Fruit fly (Drosophila melanogaster) whole organism, embryonic: Measurements from ENCODE around the gene Cht2.

Source experiments
- Ada2b ChIP-seq: fragments of 200-800 bp; sonication (Bioruptor generic); IDR thresholded peaks from 2 replicates; pipeline ENCODE4 v1.3.6; 2022; ENCODE audit warnings: missing biosample characterization, missing genetic modification characterization
- Bgb ChIP-seq: fragments of 200-800 bp; sonication (Bioruptor generic); IDR thresholded peaks from 2 replicates; pipeline ENCODE4 v1.3.6; 2022; ENCODE audit warnings: missing biosample characterization, missing genetic modification characterization; ENCODE audit not compliant: partially characterized antibody
- Bteb2 ChIP-seq: fragments of 200-800 bp; sonication (Bioruptor generic); optimal IDR thresholded peaks from 2 replicates; lab custom pipeline; 2016; ENCODE audit warnings: missing biosample characterization, missing genetic modification characterization
- CG11456 ChIP-seq: fragments of 200-800 bp; sonication (Bioruptor generic); IDR thresholded peaks from 3 replicates; pipeline ENCODE4 v1.3.6; 2022; ENCODE audit warnings: missing biosample characterization, missing genetic modification characterization
- CG12659 ChIP-seq: fragments of 200-800 bp; sonication (Bioruptor generic); optimal IDR thresholded peaks from 3 replicates; lab custom pipeline; 2017; ENCODE audit warnings: mild to moderate bottlenecking, missing biosample characterization, missing genetic modification reagents, missing genetic modification characterization
- CG15696 ChIP-seq: fragments of 200-800 bp; sonication (Bioruptor generic); optimal IDR thresholded peaks from 2 replicates; lab custom pipeline; 2019; ENCODE audit warnings: missing biosample characterization, mild to moderate bottlenecking, missing genetic modification characterization, moderate library complexity
- CG30020 ChIP-seq: fragments of 200-800 bp; optimal IDR thresholded peaks from 2 replicates; lab custom pipeline; 2019; ENCODE audit warnings: missing biosample characterization, mild to moderate bottlenecking, missing genetic modification characterization, moderate library complexity
- CG32767 ChIP-seq: fragments of 200-800 bp; sonication (Bioruptor generic); IDR thresholded peaks from 2 replicates; pipeline ENCODE4 v1.3.6; 2022; ENCODE audit warnings: missing biosample characterization, missing genetic modification characterization
- CG3281 ChIP-seq: fragments of 200-800 bp; sonication (Bioruptor generic); optimal IDR thresholded peaks from 3 replicates; lab custom pipeline; 2017; ENCODE audit warnings: missing biosample characterization, mild to moderate bottlenecking, missing genetic modification characterization
- CG4360 ChIP-seq: fragments of 200-800 bp; sonication (Bioruptor generic); IDR thresholded peaks from 2 replicates; pipeline ENCODE4 v1.3.6; 2022; ENCODE audit warnings: missing biosample characterization, missing genetic modification characterization
- CG4820 ChIP-seq: fragments of 200-800 bp; sonication (Bioruptor generic); optimal IDR thresholded peaks from 3 replicates; lab custom pipeline; 2016; ENCODE audit warnings: missing biosample characterization, missing genetic modification characterization
- CG5953 ChIP-seq: fragments of 200-800 bp; sonication (Bioruptor generic); IDR thresholded peaks from 2 replicates; pipeline ENCODE4 v1.3.6; 2022; ENCODE audit warnings: missing biosample characterization, missing genetic modification characterization
- CG6175 ChIP-seq: fragments of 200-800 bp; sonication (Bioruptor generic); IDR thresholded peaks from 3 replicates; pipeline ENCODE4 v1.3.6; 2022; ENCODE audit warnings: missing biosample characterization, missing genetic modification characterization
- CG7357 ChIP-seq: fragments of 200-800 bp; sonication (Bioruptor generic); IDR thresholded peaks from 3 replicates; pipeline ENCODE4 v1.3.6; 2022; ENCODE audit warnings: missing biosample characterization, missing genetic modification characterization
- CG9932 ChIP-seq: fragments of 200-800 bp; sonication (Bioruptor generic); IDR thresholded peaks from 2 replicates; pipeline ENCODE4 v1.3.6; 2022; ENCODE audit warnings: missing biosample characterization, missing genetic modification characterization
- Doc2 ChIP-seq: fragments of 200-800 bp; sonication (Bioruptor generic); IDR thresholded peaks from 2 replicates; pipeline ENCODE4 v1.3.6; 2022; ENCODE audit warnings: missing biosample characterization, missing genetic modification characterization
- Doc3 ChIP-seq: fragments of 200-800 bp; sonication (Bioruptor generic); IDR thresholded peaks from 3 replicates; pipeline ENCODE4 v1.3.6; 2022; ENCODE audit warnings: missing biosample characterization, missing genetic modification characterization; ENCODE audit not compliant: partially characterized antibody
- Hand ChIP-seq: fragments of 200-800 bp; sonication (Bioruptor generic); optimal IDR thresholded peaks from 2 replicates; lab custom pipeline; 2017; ENCODE audit warnings: mild to moderate bottlenecking, missing biosample characterization, missing genetic modification reagents, missing genetic modification characterization
- Hmr ChIP-seq: fragments of 200-800 bp; sonication (Bioruptor generic); optimal IDR thresholded peaks from 3 replicates; lab custom pipeline; 2017; ENCODE audit warnings: mild to moderate bottlenecking, missing biosample characterization, missing genetic modification reagents, missing genetic modification characterization
- Kr ChIP-seq: fragments of 200-800 bp; sonication (Bioruptor generic); optimal IDR thresholded peaks from 2 replicates; lab custom pipeline; 2017; ENCODE audit warnings: missing biosample characterization, mild to moderate bottlenecking, missing genetic modification characterization
- Lim3 ChIP-seq: fragments of 200-800 bp; sonication (Bioruptor generic); IDR thresholded peaks from 2 replicates; pipeline ENCODE4 v1.3.6; 2022; ENCODE audit warnings: missing biosample characterization, missing genetic modification characterization
- MTF-1 ChIP-seq: fragments of 200-800 bp; sonication (Bioruptor generic); optimal IDR thresholded peaks from 2 replicates; lab custom pipeline; 2018; ENCODE audit warnings: missing biosample characterization, mild to moderate bottlenecking, missing genetic modification characterization, borderline replicate concordance
- TFAM ChIP-seq: fragments of 200-800 bp; sonication (Bioruptor generic); optimal IDR thresholded peaks from 2 replicates; lab custom pipeline; 2017; ENCODE audit warnings: missing biosample characterization, missing genetic modification characterization, inconsistent platforms
- amos ChIP-seq: fragments of 200-800 bp; sonication (Bioruptor generic); IDR thresholded peaks from 2 replicates; pipeline ENCODE4 v1.3.6; 2022; ENCODE audit warnings: missing biosample characterization, missing genetic modification characterization; ENCODE audit not compliant: partially characterized antibody
- ap ChIP-seq: fragments of 200-800 bp; sonication (Bioruptor generic); IDR thresholded peaks from 2 replicates; pipeline ENCODE4 v1.3.6; 2022; ENCODE audit warnings: missing biosample characterization, missing genetic modification characterization
- bab2 ChIP-seq: fragments of 200-800 bp; sonication (Bioruptor generic); optimal IDR thresholded peaks from 2 replicates; lab custom pipeline; 2016; ENCODE audit warnings: missing biosample characterization, missing genetic modification characterization
- bowl ChIP-seq: fragments of 200-800 bp; sonication (Bioruptor generic); IDR thresholded peaks from 2 replicates; pipeline ENCODE4 v1.3.6; 2022; ENCODE audit warnings: missing biosample characterization, missing genetic modification characterization
- cad ChIP-seq: fragments of >200 bp; optimal IDR thresholded peaks from 2 replicates; lab custom pipeline; 2017; ENCODE audit warnings: missing biosample characterization, missing genetic modification characterization
- cas ChIP-seq: fragments of 200-800 bp; sonication (Bioruptor generic); IDR thresholded peaks from 2 replicates; pipeline ENCODE4 v1.3.6; 2022; ENCODE audit warnings: missing biosample characterization, missing genetic modification characterization
- cg ChIP-seq: fragments of 200-800 bp; sonication (Bioruptor generic); optimal IDR thresholded peaks from 3 replicates; lab custom pipeline; 2019; ENCODE audit warnings: missing biosample characterization, mild to moderate bottlenecking, missing genetic modification characterization, moderate library complexity
- ems ChIP-seq: fragments of 200-800 bp; sonication (Bioruptor generic); optimal IDR thresholded peaks from 3 replicates; lab custom pipeline; 2016; ENCODE audit warnings: missing biosample characterization, missing genetic modification characterization
- fd3F ChIP-seq: fragments of 200-800 bp; sonication (Bioruptor generic); optimal IDR thresholded peaks from 2 replicates; lab custom pipeline; 2018; ENCODE audit warnings: missing biosample characterization, mild to moderate bottlenecking, missing genetic modification characterization, moderate library complexity
- ham ChIP-seq: fragments of 200-800 bp; sonication (Bioruptor generic); IDR thresholded peaks from 2 replicates; pipeline ENCODE4 v1.3.6; 2022; ENCODE audit warnings: missing biosample characterization, missing genetic modification characterization
- hkb ChIP-seq, 2 experiments: fragments of 200-800 bp in 1 of 2; fragments of >200 bp in 1 of 2; sonication (Bioruptor generic) in 1 of 2; IDR thresholded peaks in 1 of 2; optimal IDR thresholded peaks in 1 of 2; 2 replicates each; pipeline versions ENCODE4 v1.3.6 to Lab custom; 2017 to 2022; ENCODE audit warnings: missing biosample characterization in 1 of 2, missing genetic modification characterization in 1 of 2
- inv ChIP-seq: fragments of 200-800 bp; sonication (Bioruptor generic); IDR thresholded peaks from 2 replicates; pipeline ENCODE4 v1.3.6; 2022; ENCODE audit warnings: missing biosample characterization, missing genetic modification characterization; ENCODE audit not compliant: partially characterized antibody
- jing ChIP-seq: fragments of 200-800 bp; sonication (Bioruptor generic); optimal IDR thresholded peaks from 2 replicates; lab custom pipeline; 2018; ENCODE audit warnings: missing biosample characterization, mild to moderate bottlenecking, missing genetic modification characterization
- nerfin-2 ChIP-seq: fragments of 200-800 bp; sonication (Bioruptor generic); IDR thresholded peaks from 2 replicates; pipeline ENCODE4 v1.3.6; 2022; ENCODE audit warnings: missing biosample characterization, missing genetic modification characterization; ENCODE audit not compliant: partially characterized antibody
- nmo ChIP-seq: fragments of 200-800 bp; sonication (Bioruptor generic); optimal IDR thresholded peaks from 2 replicates; lab custom pipeline; 2018; ENCODE audit warnings: missing biosample characterization, mild to moderate bottlenecking, missing genetic modification characterization, moderate library complexity
- org-1 ChIP-seq: fragments of 200-800 bp; sonication (Bioruptor generic); optimal IDR thresholded peaks from 2 replicates; lab custom pipeline; 2017; ENCODE audit warnings: missing biosample characterization, missing genetic modification characterization
- otp ChIP-seq: fragments of 200-800 bp; sonication (Bioruptor generic); IDR thresholded peaks from 3 replicates; pipeline ENCODE4, ENCODE4 v1.3.6; 2022; ENCODE audit warnings: missing biosample characterization, missing genetic modification characterization
- prd ChIP-seq, 3 experiments: fragments of >200 bp in 2 of 3; fragments of 200-800 bp in 1 of 3; sonication (Bioruptor generic) in 1 of 3; optimal IDR thresholded peaks in 2 of 3; IDR thresholded peaks in 1 of 3; 2 replicates in 2 of 3; 3 replicates in 1 of 3; pipeline versions ENCODE4 v1.3.6 to Lab custom; 2017 to 2022; ENCODE audit warnings: missing biosample characterization in 1 of 3, missing genetic modification characterization in 1 of 3
- salm ChIP-seq: fragments of 200-800 bp; sonication (Bioruptor generic); optimal IDR thresholded peaks from 2 replicates; lab custom pipeline; 2018; ENCODE audit warnings: missing biosample characterization, mild to moderate bottlenecking, missing genetic modification characterization
- sim ChIP-seq: fragments of 200-800 bp; sonication (Bioruptor generic); IDR thresholded peaks from 2 replicates; pipeline ENCODE4 v1.3.6; 2022; ENCODE audit warnings: missing biosample characterization, missing genetic modification characterization
- tin ChIP-seq: fragments of 200-800 bp; sonication (Bioruptor generic); optimal IDR thresholded peaks from 3 replicates; lab custom pipeline; 2016; ENCODE audit warnings: missing biosample characterization, missing genetic modification characterization
- tll ChIP-seq, 2 experiments: fragments of 200-800 bp in 1 of 2; fragments of >200 bp in 1 of 2; sonication (Bioruptor generic) in 1 of 2; optimal IDR thresholded peaks; 2 replicates each; lab custom pipeline; 2017 to 2019; ENCODE audit warnings: missing biosample characterization in 2 of 2, missing genetic modification characterization in 2 of 2, mild to moderate bottlenecking in 1 of 2, moderate library complexity in 1 of 2
- zen2 ChIP-seq: fragments of 200-800 bp; sonication (Bioruptor generic); IDR thresholded peaks from 3 replicates; pipeline ENCODE4 v1.3.6; 2022; ENCODE audit warnings: missing biosample characterization, missing genetic modification characterization; ENCODE audit not compliant: partially characterized antibody
- zfh1 ChIP-seq: fragments of 200-800 bp; sonication (Bioruptor generic); IDR thresholded peaks from 3 replicates; pipeline ENCODE4 v1.3.6; 2022; ENCODE audit warnings: missing biosample characterization, missing genetic modification characterization

Cht2 gene

DNA sequence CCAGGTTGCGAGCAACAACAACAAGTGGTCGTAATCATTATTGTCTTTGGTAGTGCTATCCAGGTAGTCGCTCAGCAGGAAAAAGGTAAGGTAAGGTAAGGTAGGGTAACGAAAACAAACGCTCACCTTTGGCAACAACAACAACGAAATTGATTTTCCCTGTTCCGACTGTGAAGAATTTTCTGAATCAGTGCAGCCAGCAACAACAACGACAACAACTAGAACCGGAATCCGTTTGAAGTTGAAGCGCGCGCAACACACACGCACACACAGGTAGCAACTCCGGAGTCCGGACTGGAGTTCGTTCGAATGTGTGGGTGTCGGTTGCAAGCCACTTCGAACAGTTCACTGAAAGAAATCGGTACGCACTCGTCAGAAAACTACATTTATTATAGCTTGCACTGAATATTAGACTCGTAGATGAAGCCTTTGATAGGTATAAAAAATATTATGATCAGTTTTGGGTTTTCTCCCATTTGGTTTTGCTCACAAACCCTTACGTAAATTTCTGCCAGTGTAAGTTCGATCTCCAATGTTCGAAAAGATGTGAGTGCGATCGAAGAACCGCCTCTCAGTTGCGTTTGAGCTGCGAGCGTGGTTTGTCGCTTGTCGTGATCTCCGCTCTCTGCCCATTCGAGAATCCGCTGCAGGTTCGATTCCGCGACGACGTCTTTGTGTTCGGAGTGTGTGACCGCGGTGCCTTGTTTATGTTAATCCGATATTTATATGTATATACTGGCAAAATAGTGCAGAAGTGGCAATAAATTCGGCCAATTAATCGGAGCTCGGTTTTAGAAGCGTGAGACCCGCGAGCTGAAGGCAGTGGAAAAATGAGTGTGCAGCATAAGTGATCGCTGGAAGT, 9.2 kb downstream of the Cht2 start, which contains the start of gene CG13921 (continued):
- TF ChIP-seq bab2 (GFP tag; lab: Kevin White, UChicago) (peak; percentile 99), Kr (GFP tag; lab: Kevin White, UChicago) (peak; percentile 95), prd (optimal IDR thresholded peaks at IDR 0.05; lab: Kevin White, UChicago) (no peak), prd (GFP tag; IDR thresholded peaks at IDR 0.05; lab: Robert Waterston, UW) (peak; percentile 100), amos (GFP tag; lab: Robert Waterston, UW) (no peak), nerfin-2 (GFP tag; lab: Robert Waterston, UW) (no peak), CG7357 (GFP tag; lab: Robert Waterston, UW) (peak; percentile 96), MTF-1 (GFP tag; lab: Kevin White, UChicago) (peak; percentile 98), cg (GFP tag; lab: Kevin White, UChicago) (peak; percentile 86), Hmr (GFP tag; lab: Kevin White, UChicago) (peak; percentile 98), Doc2 (GFP tag; lab: Robert Waterston, UW) (peak; percentile 95), TFAM (GFP tag; lab: Kevin White, UChicago) (peak; percentile 97), salm (peak; percentile 97), Bteb2 (GFP tag; lab: Kevin White, UChicago) (peak; percentile 98), Lim3 (GFP tag; lab: Robert Waterston, UW) (peak; percentile 96), org-1 (GFP tag; lab: Kevin White, UChicago) (peak; percentile 99), bowl (GFP tag; lab: Robert Waterston, UW) (peak; percentile 96), CG11456 (GFP tag; lab: Robert Waterston, UW) (peak; percentile 99), jing (GFP tag; lab: Kevin White, UChicago) (peak; percentile 98), Hand (GFP tag; lab: Kevin White, UChicago) (peak; percentile 87), CG4360 (peak; percentile 98), CG4820 (GFP tag; lab: Kevin White, UChicago) (peak; percentile 99), cas (GFP tag; lab: Robert Waterston, UW) (peak; percentile 97), CG6175 (peak; percentile 98), Ada2b (GFP tag; lab: Robert Waterston, UW) (peak; percentile 99), CG9932 (GFP tag; lab: Robert Waterston, UW) (peak; percentile 99), cad (GFP tag; lab: Kevin White, UChicago) (peak; percentile 14), inv (GFP tag; lab: Robert Waterston, UW) (no peak), CG30020 (tag; lab: Kevin White, UChicago) (peak; percentile 87), ap (GFP tag; lab: Robert Waterston, UW) (peak; percentile 99), fd3F (peak; percentile 96), tin (GFP tag; lab: Kevin White, UChicago) (peak; percentile 100), ems (GFP tag; lab: Kevin White, UChicago) (peak; percentile 99), zfh1 (GFP tag; lab: Robert Waterston, UW) (peak; percentile 100), CG32767 (GFP tag; lab: Robert Waterston, UW) (peak; percentile 98), nmo (peak; percentile 99), CG12659 (GFP tag; lab: Kevin White, UChicago) (peak; percentile 98), sim (peak; percentile 99), Doc3 (GFP tag; lab: Robert Waterston, UW) (no peak), hkb (optimal IDR thresholded peaks at IDR 0.05; lab: Kevin White, UChicago) (no peak), hkb (GFP tag; IDR thresholded peaks at IDR 0.05; lab: Robert Waterston, UW) (peak; percentile 99), Bgb (GFP tag; lab: Robert Waterston, UW) (no peak), CG3281 (GFP tag; lab: Kevin White, UChicago) (peak; percentile 97), otp (peak; percentile 100), ham (GFP tag; lab: Robert Waterston, UW) (peak; percentile 96), zen2 (GFP tag; lab: Robert Waterston, UW) (no peak), CG15696 (tag; lab: Kevin White, UChicago) (peak; percentile 100), tll (GFP tag; optimal IDR thresholded peaks at IDR 0.05; lab: Kevin White, UChicago) (peak in 1 of 2 experiments; percentile 94), CG5953 (peak; percentile 99)
